Fruit fly (Drosophila melanogaster) whole organism, embryonic: Measurements from ENCODE around the gene Ir31a.

Experiments used
- Abd-B ChIP-seq: fragments of 200-800 bp; sonication (Bioruptor generic); optimal IDR thresholded peaks from 2 replicates; lab custom pipeline; 2018; ENCODE audit warnings: missing biosample characterization, mild to moderate bottlenecking, missing genetic modification characterization, moderate library complexity
- Bteb2 ChIP-seq: fragments of 200-800 bp; sonication (Bioruptor generic); optimal IDR thresholded peaks from 2 replicates; lab custom pipeline; 2016; ENCODE audit warnings: missing biosample characterization, missing genetic modification characterization
- CG11504 ChIP-seq: fragments of 200-800 bp; sonication (Bioruptor generic); optimal IDR thresholded peaks from 3 replicates; lab custom pipeline; 2019; ENCODE audit warnings: missing biosample characterization, mild to moderate bottlenecking, missing genetic modification characterization, moderate library complexity
- CG1233 ChIP-seq: fragments of 200-800 bp; sonication (Bioruptor generic); optimal IDR thresholded peaks from 4 replicates; lab custom pipeline; 2018; ENCODE audit warnings: missing biosample characterization, mild to moderate bottlenecking, missing genetic modification characterization
- CG12659 ChIP-seq: fragments of 200-800 bp; sonication (Bioruptor generic); optimal IDR thresholded peaks from 3 replicates; lab custom pipeline; 2017; ENCODE audit warnings: mild to moderate bottlenecking, missing biosample characterization, missing genetic modification reagents, missing genetic modification characterization
- CG13287 ChIP-seq: fragments of 200-800 bp; sonication (Bioruptor generic); IDR thresholded peaks from 2 replicates; pipeline ENCODE4 v1.3.6; 2022; ENCODE audit warnings: missing biosample characterization, missing genetic modification characterization; ENCODE audit not compliant: partially characterized antibody
- CG13624 ChIP-seq: fragments of 200-800 bp; sonication (Bioruptor generic); optimal IDR thresholded peaks from 2 replicates; lab custom pipeline; 2016; ENCODE audit warnings: missing biosample characterization, missing genetic modification characterization
- CG13894 ChIP-seq: fragments of 200-800 bp; sonication (Bioruptor generic); optimal IDR thresholded peaks from 3 replicates; lab custom pipeline; 2018; ENCODE audit warnings: missing biosample characterization, mild to moderate bottlenecking, missing genetic modification characterization, moderate library complexity
- CG15514 ChIP-seq: fragments of 200-800 bp; sonication (Bioruptor generic); optimal IDR thresholded peaks from 3 replicates; lab custom pipeline; 2017; ENCODE audit warnings: missing biosample characterization, missing genetic modification characterization, mild to moderate bottlenecking, moderate library complexity, missing genetic modification reagents
- CG17328 ChIP-seq: fragments of 200-800 bp; sonication (Bioruptor generic); IDR thresholded peaks from 2 replicates; pipeline ENCODE4 v1.3.6; 2022; ENCODE audit warnings: missing biosample characterization, missing genetic modification characterization
- CG17359 ChIP-seq: fragments of 200-800 bp; sonication (Bioruptor generic); optimal IDR thresholded peaks from 3 replicates; lab custom pipeline; 2018; ENCODE audit warnings: missing biosample characterization, mild to moderate bottlenecking, missing genetic modification characterization, moderate library complexity
- CG17802 ChIP-seq: fragments of 200-800 bp; sonication (Bioruptor generic); optimal IDR thresholded peaks from 2 replicates; lab custom pipeline; 2018; ENCODE audit warnings: missing biosample characterization, mild to moderate bottlenecking, missing genetic modification characterization, moderate library complexity
- CG32532 ChIP-seq: fragments of 200-800 bp; sonication (Bioruptor generic); IDR thresholded peaks from 2 replicates; pipeline ENCODE4 v1.3.6; 2022; ENCODE audit warnings: missing biosample characterization, missing genetic modification characterization
- CG3281 ChIP-seq: fragments of 200-800 bp; sonication (Bioruptor generic); optimal IDR thresholded peaks from 3 replicates; lab custom pipeline; 2017; ENCODE audit warnings: missing biosample characterization, mild to moderate bottlenecking, missing genetic modification characterization
- CG3838 ChIP-seq: fragments of 200-800 bp; sonication (Bioruptor generic); optimal IDR thresholded peaks from 3 replicates; lab custom pipeline; 2016; ENCODE audit warnings: missing biosample characterization, missing genetic modification characterization
- CG4424 ChIP-seq: fragments of 200-800 bp; sonication (Bioruptor generic); optimal IDR thresholded peaks from 3 replicates; lab custom pipeline; 2016; ENCODE audit warnings: missing biosample characterization, missing genetic modification characterization
- CG8924 ChIP-seq: fragments of 200-800 bp; optimal IDR thresholded peaks from 3 replicates; lab custom pipeline; 2019; ENCODE audit warnings: missing biosample characterization, mild to moderate bottlenecking, missing genetic modification characterization, moderate library complexity
- CG9609 ChIP-seq: fragments of 200-800 bp; sonication (Bioruptor generic); optimal IDR thresholded peaks from 3 replicates; lab custom pipeline; 2016; ENCODE audit warnings: missing biosample characterization, missing genetic modification characterization
- CG9876 ChIP-seq: fragments of 200-800 bp; sonication (Bioruptor generic); optimal IDR thresholded peaks from 2 replicates; lab custom pipeline; 2016; ENCODE audit warnings: missing biosample characterization, missing genetic modification characterization
- CrebB ChIP-seq: fragments of 200-800 bp; sonication (Bioruptor generic); optimal IDR thresholded peaks from 3 replicates; lab custom pipeline; 2018; ENCODE audit warnings: missing biosample characterization, mild to moderate bottlenecking, missing genetic modification characterization
- Dbx ChIP-seq: fragments of 200-800 bp; sonication (Bioruptor generic); IDR thresholded peaks from 3 replicates; pipeline ENCODE4 v1.3.6; 2022; ENCODE audit warnings: missing biosample characterization, missing genetic modification characterization
- Dip3 ChIP-seq: fragments of 200-800 bp; sonication (Bioruptor generic); optimal IDR thresholded peaks from 3 replicates; lab custom pipeline; 2016; ENCODE audit warnings: missing biosample characterization, missing genetic modification characterization
- Dll ChIP-seq: fragments of 200-800 bp; sonication (Bioruptor generic); IDR thresholded peaks from 4 replicates; pipeline ENCODE4 v1.3.6; 2022; ENCODE audit warnings: missing biosample characterization, missing genetic modification characterization; ENCODE audit not compliant: partially characterized antibody
- Drgx ChIP-seq: fragments of 200-800 bp; sonication (Bioruptor generic); IDR thresholded peaks from 2 replicates; pipeline ENCODE4 v1.3.6; 2022; ENCODE audit warnings: missing biosample characterization, missing genetic modification characterization
- E2f1 ChIP-seq: fragments of 200-800 bp; sonication (Bioruptor generic); IDR thresholded peaks from 2 replicates; pipeline ENCODE4 v1.3.6; 2022; ENCODE audit warnings: missing biosample characterization, missing genetic modification characterization
- Fer2 ChIP-seq: fragments of 200-800 bp; sonication (Bioruptor generic); optimal IDR thresholded peaks from 2 replicates; lab custom pipeline; 2018; ENCODE audit warnings: missing biosample characterization, mild to moderate bottlenecking, missing genetic modification characterization, moderate library complexity
- Hand ChIP-seq: fragments of 200-800 bp; sonication (Bioruptor generic); optimal IDR thresholded peaks from 2 replicates; lab custom pipeline; 2017; ENCODE audit warnings: mild to moderate bottlenecking, missing biosample characterization, missing genetic modification reagents, missing genetic modification characterization
- HmgZ ChIP-seq: fragments of 200-800 bp; sonication (Bioruptor generic); optimal IDR thresholded peaks from 2 replicates; lab custom pipeline; 2018; ENCODE audit warnings: missing biosample characterization, mild to moderate bottlenecking, missing genetic modification characterization
- Myb ChIP-seq: fragments of 200-800 bp; sonication (Bioruptor generic); optimal IDR thresholded peaks from 2 replicates; lab custom pipeline; 2016; ENCODE audit warnings: missing biosample characterization, missing genetic modification characterization
- Oaz ChIP-seq: fragments of 200-800 bp; sonication (Bioruptor generic); IDR thresholded peaks from 2 replicates; pipeline ENCODE4 v1.3.6; 2022; ENCODE audit warnings: missing biosample characterization, missing genetic modification characterization
- Ptx1 ChIP-seq: fragments of 200-800 bp; sonication (Bioruptor generic); IDR thresholded peaks from 2 replicates; pipeline ENCODE4 v1.3.6; 2022; ENCODE audit warnings: missing biosample characterization, missing genetic modification characterization
- Rx ChIP-seq: fragments of 200-800 bp; sonication (Bioruptor generic); IDR thresholded peaks from 2 replicates; pipeline ENCODE4 v1.3.6; 2022; ENCODE audit warnings: missing biosample characterization, missing genetic modification characterization
- Trl ChIP-seq, 3 experiments: fragments of >200 bp in 2 of 3; fragments of 200-800 bp in 1 of 3; sonication (Bioruptor generic) in 1 of 3; optimal IDR thresholded peaks; 2 replicates in 1 of 3; 3 replicates in 2 of 3; lab custom pipeline; 2016 to 2017; ENCODE audit warnings: missing biosample characterization in 1 of 3, missing genetic modification characterization in 1 of 3
- Usf ChIP-seq: fragments of 200-800 bp; sonication (Bioruptor generic); optimal IDR thresholded peaks from 2 replicates; lab custom pipeline; 2017; ENCODE audit warnings: missing genotype, missing biosample characterization, missing genetic modification characterization
- Xrp1 ChIP-seq: fragments of 200-800 bp; sonication (Bioruptor generic); IDR thresholded peaks from 2 replicates; pipeline ENCODE4 v1.3.6; 2022; ENCODE audit warnings: missing biosample characterization, missing genetic modification characterization
- ac ChIP-seq: fragments of 200-800 bp; sonication (Bioruptor generic); optimal IDR thresholded peaks from 3 replicates; lab custom pipeline; 2017; ENCODE audit warnings: missing biosample characterization, mild to moderate bottlenecking, missing genetic modification characterization
- ato ChIP-seq: fragments of 200-800 bp; sonication (Bioruptor generic); IDR thresholded peaks from 2 replicates; pipeline ENCODE4 v1.3.6; 2022; ENCODE audit warnings: missing biosample characterization, missing genetic modification characterization; ENCODE audit not compliant: partially characterized antibody
- crol ChIP-seq: fragments of 200-800 bp; sonication (Bioruptor generic); IDR thresholded peaks from 2 replicates; pipeline ENCODE4 v1.3.6; 2022; ENCODE audit warnings: missing biosample characterization, missing genetic modification characterization
- danr ChIP-seq: fragments of 200-800 bp; sonication (Bioruptor generic); IDR thresholded peaks from 2 replicates; pipeline ENCODE4 v1.3.6; 2022; ENCODE audit warnings: missing biosample characterization, missing genetic modification characterization
- dysf ChIP-seq: fragments of 200-800 bp; sonication (Bioruptor generic); IDR thresholded peaks from 3 replicates; pipeline ENCODE4 v1.3.6; 2022; ENCODE audit warnings: missing biosample characterization, missing genetic modification characterization
- emc ChIP-seq: fragments of 200-800 bp; sonication (Bioruptor generic); optimal IDR thresholded peaks from 2 replicates; lab custom pipeline; 2016; ENCODE audit warnings: missing biosample characterization, missing genetic modification characterization
- en ChIP-seq: fragments of 200-800 bp; sonication (Bioruptor generic); optimal IDR thresholded peaks from 2 replicates; lab custom pipeline; 2016; ENCODE audit warnings: missing biosample characterization, missing genetic modification characterization
- jumu ChIP-seq: fragments of 200-800 bp; sonication (Bioruptor generic); optimal IDR thresholded peaks from 3 replicates; lab custom pipeline; 2016; ENCODE audit warnings: missing biosample characterization, missing genetic modification characterization
- lmd ChIP-seq: fragments of 200-800 bp; sonication (Bioruptor generic); IDR thresholded peaks from 2 replicates; pipeline ENCODE4 v1.3.6; 2022; ENCODE audit warnings: missing biosample characterization, missing genetic modification characterization
- repo ChIP-seq: fragments of 200-800 bp; sonication (Bioruptor generic); optimal IDR thresholded peaks from 2 replicates; lab custom pipeline; 2016; ENCODE audit warnings: missing biosample characterization, missing genetic modification characterization
- schlank ChIP-seq: fragments of 200-800 bp; sonication (Bioruptor generic); optimal IDR thresholded peaks from 2 replicates; lab custom pipeline; 2018; ENCODE audit warnings: missing biosample characterization, mild to moderate bottlenecking, missing genetic modification characterization
- sd ChIP-seq: fragments of 200-800 bp; sonication (Bioruptor generic); optimal IDR thresholded peaks from 3 replicates; lab custom pipeline; 2018; ENCODE audit warnings: missing biosample characterization, mild to moderate bottlenecking, missing genetic modification characterization, moderate library complexity
- sob ChIP-seq: fragments of 200-800 bp; sonication (Bioruptor generic); IDR thresholded peaks from 2 replicates; pipeline ENCODE4 v1.3.6; 2022; ENCODE audit warnings: missing biosample characterization, missing genetic modification characterization
- tgo ChIP-seq: fragments of 200-800 bp; sonication (Bioruptor generic); IDR thresholded peaks from 3 replicates; pipeline ENCODE4 v1.3.6; 2022; ENCODE audit warnings: missing biosample characterization, missing genetic modification characterization
- toy ChIP-seq: fragments of 200-800 bp; sonication (Bioruptor generic); IDR thresholded peaks from 2 replicates; pipeline ENCODE4 v1.3.6; 2022; ENCODE audit warnings: missing biosample characterization, missing genetic modification characterization

The Ir31a gene

dm6 chr2L:10386208-10386805 is 19.1 kb upstream of the Ir31a start, which contains the start of the genes Cdk1 and mRpS7 (continued):
- peak; percentile 85 for TF ChIP-seq CG11504 (tag; lab: Kevin White, UChicago)
- TF ChIP-seq CG13624: peak; percentile 63
- TF ChIP-seq Rx (GFP tag; lab: Robert Waterston, UW): no peak
- TF ChIP-seq Dip3: peak; percentile 53
- TF ChIP-seq CG17802: peak; percentile 85
- TF ChIP-seq CG15514 (GFP tag; lab: Kevin White, UChicago): peak; percentile 68
- TF ChIP-seq CrebB (tag; lab: Kevin White, UChicago): no peak
- peak; percentile 87 for TF ChIP-seq CG8924 (tag; lab: Kevin White, UChicago)
- no peak for TF ChIP-seq danr (GFP tag; lab: Robert Waterston, UW)
- no peak for TF ChIP-seq ac (GFP tag; lab: Kevin White, UChicago)
- peak; percentile 65 for TF ChIP-seq Ptx1 (GFP tag; lab: Robert Waterston, UW)
- peak; percentile 75 for TF ChIP-seq CG3281 (GFP tag; lab: Kevin White, UChicago)
- peak; percentile 7 for TF ChIP-seq Fer2 (tag; lab: Kevin White, UChicago)
- no peak for TF ChIP-seq ato (GFP tag; lab: Robert Waterston, UW)
- no peak; the same call in 1 of the 2 replicates for TF ChIP-seq lmd (GFP tag; lab: Robert Waterston, UW)
- peak; percentile 76 for TF ChIP-seq CG12659 (GFP tag; lab: Kevin White, UChicago)
- peak; percentile 61 for TF ChIP-seq tgo
- no peak for TF ChIP-seq repo
- peak; percentile 59 for TF ChIP-seq sd (tag; lab: Kevin White, UChicago)
- TF ChIP-seq CG9876 (GFP tag; lab: Kevin White, UChicago): no peak
- peak; percentile 70 for TF ChIP-seq CG4424 (GFP tag; lab: Kevin White, UChicago)
- TF ChIP-seq CG1233 (GFP tag; lab: Kevin White, UChicago): peak; percentile 66
- no peak for TF ChIP-seq Dll
- TF ChIP-seq crol (GFP tag; lab: Robert Waterston, UW): no peak
- peak; percentile 53; the same call in 1 of the 2 replicates for TF ChIP-seq Drgx (GFP tag; lab: Robert Waterston, UW)
- no peak for TF ChIP-seq Trl (optimal IDR thresholded peaks at IDR 0.05; lab: Kevin White, UChicago)
- peak; percentile 54 for TF ChIP-seq Trl (GFP tag; optimal IDR thresholded peaks at IDR 0.05; lab: Kevin White, UChicago)
- TF ChIP-seq emc: no peak
- TF ChIP-seq dysf: peak; percentile 77; the same call in 2 of the 3 replicates
- TF ChIP-seq jumu (GFP tag; lab: Kevin White, UChicago): peak; percentile 33
- no peak for TF ChIP-seq Abd-B
- peak; percentile 45 for TF ChIP-seq Oaz (GFP tag; lab: Robert Waterston, UW)
- TF ChIP-seq CG17328 (GFP tag; lab: Robert Waterston, UW): peak; percentile 70
- peak; percentile 69 for TF ChIP-seq Xrp1 (GFP tag; lab: Robert Waterston, UW)
- no peak for TF ChIP-seq en (GFP tag; lab: Kevin White, UChicago)
- TF ChIP-seq Dbx (GFP tag; lab: Robert Waterston, UW): peak; percentile 63; the same call in 2 of the 3 replicates
- TF ChIP-seq Myb (GFP tag; lab: Kevin White, UChicago): peak; percentile 40
- peak; percentile 56 for TF ChIP-seq E2f1 (GFP tag; lab: Robert Waterston, UW)
- TF ChIP-seq CG3838 (GFP tag; lab: Kevin White, UChicago): peak; percentile 63
- TF ChIP-seq Bteb2 (GFP tag; lab: Kevin White, UChicago): peak; percentile 69
- TF ChIP-seq CG13287 (GFP tag; lab: Robert Waterston, UW): no peak
- peak; percentile 77 for TF ChIP-seq CG32532 (GFP tag; lab: Robert Waterston, UW)
- peak; percentile 53 for TF ChIP-seq CG9609
- TF ChIP-seq Usf: peak; percentile 40
- peak; percentile 66 for TF ChIP-seq CG17359 (tag; lab: Kevin White, UChicago)
- TF ChIP-seq toy (GFP tag; lab: Robert Waterston, UW): no peak
- TF ChIP-seq schlank (tag; lab: Kevin White, UChicago): no peak
- no peak for TF ChIP-seq Hand (GFP tag; lab: Kevin White, UChicago)
- TF ChIP-seq CG13894: peak; percentile 47
- peak; percentile 54; the same call in 1 of the 2 replicates for TF ChIP-seq sob (GFP tag; lab: Robert Waterston, UW)
- peak; percentile 51 for TF ChIP-seq HmgZ (tag; lab: Kevin White, UChicago)
